Worm (Caenorhabditis elegans): ENCODE measurements around the gene srbc-71.
A peak's percentile ranks its signal among the peaks of the same experiment; 100 is the strongest.

The srbc-71 gene

ce11 chrIV:4247334-4247733, 21.6 kb upstream of the srbc-71 start (continued):
- no peak for TF ChIP-seq T26A5.8 (tag; optimal IDR thresholded peaks at IDR 0.05)
- no peak for TF ChIP-seq Y56A3A.18 (GFP tag; IDR thresholded peaks at IDR 0.05)
- no peak for TF ChIP-seq atf-7 (tag; optimal IDR thresholded peaks at IDR 0.05)
- no peak for TF ChIP-seq madf-3 (GFP tag; IDR thresholded peaks at IDR 0.05)
- TF ChIP-seq ZK185.1 (tag; optimal IDR thresholded peaks at IDR 0.05; ENCODE audit: poor library complexity, severe bottlenecking): no peak
- no peak for TF ChIP-seq nhr-80 (tag; optimal IDR thresholded peaks at IDR 0.05)
- TF ChIP-seq T07F8.4 (tag; optimal IDR thresholded peaks at IDR 0.05): no peak
- no peak for TF ChIP-seq C17E4.6 (GFP tag; IDR thresholded peaks at IDR 0.05)
- no peak for TF ChIP-seq lir-1 (GFP tag; conservative IDR thresholded peaks at IDR 0.05)
- no peak for TF ChIP-seq snpc-4 (GFP tag; optimal IDR thresholded peaks at IDR 0.05)
- peak in 1 of 4 experiments; percentile 48 for TF ChIP-seq snpc-4 (tag; optimal IDR thresholded peaks at IDR 0.05)
- TF ChIP-seq Y79H2A.3 (GFP tag; conservative IDR thresholded peaks at IDR 0.05): no peak
- TF ChIP-seq madf-10 (tag; optimal IDR thresholded peaks at IDR 0.05): no peak
- no peak for TF ChIP-seq Y53F4B.3 (GFP tag; IDR thresholded peaks at IDR 0.05)
- no peak for TF ChIP-seq snpc-1.3 (tag; optimal IDR thresholded peaks at IDR 0.05; ENCODE audit: insufficient read depth)
- no peak for TF ChIP-seq attf-5 (GFP tag; optimal IDR thresholded peaks at IDR 0.05)
- peak; percentile 92 for TF ChIP-seq hmg-1.2 (GFP tag; IDR thresholded peaks at IDR 0.05)
- TF ChIP-seq ama-1 (optimal IDR thresholded peaks at IDR 0.05): no peak
- TF ChIP-seq ama-1 (GFP tag; optimal IDR thresholded peaks at IDR 0.05): no peak
- peak; percentile 76 for TF ChIP-seq dox-1 (GFP tag; IDR thresholded peaks at IDR 0.05)
- TF ChIP-seq madf-8 (GFP tag; conservative IDR thresholded peaks at IDR 0.05): no peak; the same call in 1 of the 2 replicates
- no peak for TF ChIP-seq attf-3 (GFP tag; conservative IDR thresholded peaks at IDR 0.05)
- peak; percentile 67 for TF ChIP-seq madf-6 (GFP tag; IDR thresholded peaks at IDR 0.05)
- no peak for TF ChIP-seq ztf-26 (tag; optimal IDR thresholded peaks at IDR 0.05)
- no peak for TF ChIP-seq akir-1 (GFP tag; optimal IDR thresholded peaks at IDR 0.05)
- TF ChIP-seq F23B12.7 (tag; optimal IDR thresholded peaks at IDR 0.05; ENCODE audit: insufficient read depth): peak; percentile 20
- no peak for TF ChIP-seq dpff-1 (tag; optimal IDR thresholded peaks at IDR 0.05)
- TF ChIP-seq ceh-40 (GFP tag; IDR thresholded peaks at IDR 0.05): no peak
- TF ChIP-seq nfya-2 (GFP tag; IDR thresholded peaks at IDR 0.05): no peak

- TF ChIP-seq ztf-26 (tag; optimal IDR thresholded peaks at IDR 0.05) (no peak), tbp1 (GFP tag; optimal IDR thresholded peaks at IDR 0.05) (no peak), D2030.7 (GFP tag; IDR thresholded peaks at IDR 0.05) (no peak), ZK185.1 (tag; optimal IDR thresholded peaks at IDR 0.05; ENCODE audit: poor library complexity, severe bottlenecking) (no peak), ztf-18 (tag; optimal IDR thresholded peaks at IDR 0.05) (no peak)
Measured at ce11 chrIV:4246493-4246892, 20.7 kb upstream of the srbc-71 start, which contains the start of gene ttr-20. Gene ttr-20 (plus strand): TSS chrIV:4246793.

- TF ChIP-seq fkh-3 (tag; optimal IDR thresholded peaks at IDR 0.05) (no peak), T07F8.4 (tag; optimal IDR thresholded peaks at IDR 0.05) (no peak), xnd-1 (tag; optimal IDR thresholded peaks at IDR 0.05) (no peak), hsf-1 (GFP tag; IDR thresholded peaks at IDR 0.05) (no peak), die-1 (tag; optimal IDR thresholded peaks at IDR 0.05) (no peak), ceh-91 (GFP tag; IDR thresholded peaks at IDR 0.05) (no peak), F57C9.4 (tag; optimal IDR thresholded peaks at IDR 0.05) (no peak), madf-10 (tag; optimal IDR thresholded peaks at IDR 0.05) (no peak), mcd-1 (GFP tag; IDR thresholded peaks at IDR 0.05) (no peak), lin-40 (tag; optimal IDR thresholded peaks at IDR 0.05) (no peak), ceh-79 (tag; optimal IDR thresholded peaks at IDR 0.05) (no peak), him-1 (tag; optimal IDR thresholded peaks at IDR 0.05) (no peak), ceh-58 (GFP tag; IDR thresholded peaks at IDR 0.05) (no peak), K12H6.12 (tag; optimal IDR thresholded peaks at IDR 0.05) (no peak), ztf-25 (GFP tag; IDR thresholded peaks at IDR 0.05) (no peak), mes-4 (tag; optimal IDR thresholded peaks at IDR 0.05) (no peak), F33H1.4 (GFP tag; IDR thresholded peaks at IDR 0.05) (no peak), Y95B8A.8 (GFP tag; IDR thresholded peaks at IDR 0.05) (no peak)
Measured at ce11 chrIV:4244510-4244909, 18.8 kb upstream of the srbc-71 start, which contains the start of gene col-34. Gene col-34 (minus strand): TSS chrIV:4244610.

Data from whole organism, young adult.